Worm (Caenorhabditis elegans) whole organism, midembryonic: ENCODE measurements around the gene srh-247.
"Not testable (repeated sequence)": the region's sequence is repeated elsewhere in the genome, so short reads cannot be mapped to it uniquely, and the experiment has no call there.

ENCODE experiments used
- T22C8.4 ChIP-seq: fragments of 200-800 bp; sonication (Bioruptor generic); IDR thresholded peaks from 2 replicates; pipeline ENCODE4 v1.3.6; 2022; ENCODE audit warnings: missing genetic modification characterization, missing compliant biosample characterization
- cog-1 ChIP-seq: sonication (generic microtip); optimal IDR thresholded peaks from 2 replicates; lab custom pipeline; 2016; ENCODE audit warnings: missing genetic modification characterization, missing compliant biosample characterization
- flt-1 ChIP-seq: fragments of 200-800 bp; sonication (Bioruptor generic); IDR thresholded peaks from 2 replicates; pipeline ENCODE4 v1.3.6; 2022; ENCODE audit warnings: missing genetic modification characterization, missing compliant biosample characterization
- klf-2 ChIP-seq: fragments of 200-800 bp; sonication (Bioruptor generic); conservative IDR thresholded peaks from 2 replicates; pipeline ENCODE4 v1.3.6; 2022; ENCODE audit warnings: missing genetic modification reagents, missing genetic modification characterization, missing compliant biosample characterization
- med-1 ChIP-seq: sonication (generic microtip); optimal IDR thresholded peaks from 2 replicates; lab custom pipeline; 2017; ENCODE audit warnings: missing genetic modification characterization, mild to moderate bottlenecking, missing compliant biosample characterization, antibody characterized with exemption, missing genetic modification reagents; ENCODE audit not compliant: insufficient read depth
- ref-1 ChIP-seq: fragments of 200-800 bp; sonication (Bioruptor generic); conservative IDR thresholded peaks from 2 replicates; pipeline ENCODE4 v1.3.6; 2022; ENCODE audit warnings: missing genetic modification reagents, missing genetic modification characterization, missing compliant biosample characterization
- tab-1 ChIP-seq: fragments of 200-800 bp; sonication (Bioruptor generic); IDR thresholded peaks from 2 replicates; pipeline ENCODE4 v1.3.6; 2022; ENCODE audit warnings: missing genetic modification characterization, missing compliant biosample characterization
- ztf-23 ChIP-seq: fragments of 200-800 bp; sonication (Bioruptor generic); IDR thresholded peaks from 2 replicates; pipeline ENCODE4 v1.3.6; 2022; ENCODE audit warnings: missing genetic modification reagents, missing genetic modification characterization, missing compliant biosample characterization
- ztf-29 ChIP-seq: fragments of 200-800 bp; sonication (Bioruptor generic); IDR thresholded peaks from 2 replicates; pipeline ENCODE4 v1.3.6; 2022; ENCODE audit warnings: missing genetic modification reagents, missing genetic modification characterization, missing compliant biosample characterization

The srh-247 gene

ce11 chrV:2934075-2934474, at the start of gene srh-247:
Gene srh-247 (minus strand): TSS chrV:2934175.
- no peak for TF ChIP-seq tab-1 (GFP tag; lab: Robert Waterston, UW)
- no peak for TF ChIP-seq cog-1 (tag; lab: Kevin White, UChicago)
- TF ChIP-seq ref-1 = no peak
- no peak for TF ChIP-seq ztf-29 (GFP tag; lab: Robert Waterston, UW)
- TF ChIP-seq klf-2 (GFP tag; lab: Robert Waterston, UW) = no peak
- no peak for TF ChIP-seq T22C8.4 (GFP tag; lab: Robert Waterston, UW)
- no peak for TF ChIP-seq med-1 (GFP tag; lab: Kevin White, UChicago)

DNA sequence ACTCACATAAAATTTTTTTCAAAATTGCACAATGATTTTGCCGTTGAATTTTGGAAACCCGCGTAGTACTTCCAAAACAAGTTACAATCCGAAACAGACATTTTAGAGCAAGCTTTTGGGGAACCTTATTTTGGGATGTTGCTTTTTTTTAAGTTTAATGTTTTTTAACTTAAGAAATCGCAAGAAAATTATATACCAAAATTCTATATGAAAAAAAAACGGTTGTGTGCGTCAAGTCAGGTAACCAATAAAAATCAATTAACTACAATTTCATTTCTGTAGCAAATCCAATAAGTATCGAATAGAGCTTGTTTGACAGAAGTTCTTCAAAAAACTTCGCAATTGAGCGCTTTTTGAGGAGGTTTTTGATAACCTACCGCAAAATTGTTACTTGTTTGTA, 49.4 kb upstream of the srh-247 start, which contains the start of gene srw-117:
TSS of gene srw-117 (minus strand) at position 101 of the 400 bp plus-strand sequence.
- no peak for TF ChIP-seq ztf-23
- no peak for TF ChIP-seq cog-1 (tag; lab: Kevin White, UChicago)
- TF ChIP-seq tab-1 (GFP tag; lab: Robert Waterston, UW) = no peak
- TF ChIP-seq ztf-29 (GFP tag; lab: Robert Waterston, UW) = no peak
- no peak for TF ChIP-seq med-1 (GFP tag; lab: Kevin White, UChicago)

DNA sequence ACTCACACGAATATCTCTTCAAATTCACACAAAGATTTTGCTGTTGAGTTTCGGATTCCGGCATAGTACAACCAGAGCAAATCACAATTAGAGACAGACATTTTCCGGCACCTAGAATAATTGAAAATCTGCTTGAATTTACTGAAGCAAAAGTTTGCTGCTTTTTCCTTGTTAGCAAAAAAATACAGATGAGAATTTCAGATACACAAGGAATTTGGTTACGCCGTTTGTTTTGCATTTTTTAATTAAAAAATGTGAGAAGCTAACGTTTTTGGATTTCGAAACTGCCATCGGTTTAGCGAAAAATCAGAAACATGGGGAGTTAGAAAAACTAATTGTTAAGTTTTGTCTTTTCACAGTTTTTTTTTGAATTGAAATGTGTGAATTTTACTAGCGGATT, 46.0 kb upstream of the srh-247 start, which contains the start of gene srw-118:
TSS of gene srw-118 (minus strand) at position 101 of the 400 bp plus-strand sequence.
- TF ChIP-seq T22C8.4 (GFP tag; lab: Robert Waterston, UW) (no peak), tab-1 (GFP tag; lab: Robert Waterston, UW) (no peak), ztf-29 (GFP tag; lab: Robert Waterston, UW) (no peak), klf-2 (GFP tag; lab: Robert Waterston, UW) (no peak), cog-1 (tag; lab: Kevin White, UChicago) (no peak), ref-1 (no peak), flt-1 (GFP tag; lab: Robert Waterston, UW) (no peak)

DNA sequence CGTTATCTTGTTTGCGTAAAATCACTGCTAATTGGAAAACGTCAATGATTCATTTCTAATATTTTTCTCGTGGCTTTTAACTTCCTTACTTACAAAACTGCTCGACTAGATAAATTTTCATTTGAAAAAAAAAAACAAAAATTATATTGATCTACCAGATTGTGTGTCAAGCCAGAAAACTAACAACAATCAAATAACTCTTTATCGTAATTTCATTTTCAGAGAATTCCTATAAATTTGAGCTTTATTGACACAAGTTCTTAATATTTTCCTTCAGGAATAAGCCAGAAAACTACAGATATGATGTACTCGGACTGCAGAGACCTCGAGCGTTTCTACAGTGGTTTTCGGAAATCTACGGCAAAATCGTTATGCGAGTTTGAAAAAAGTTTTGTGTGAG, 42.3 kb upstream of the srh-247 start, which contains the start of gene srw-124:
TSS of gene srw-124 (plus strand) at position 301 of the 400 bp plus-strand sequence.
- TF ChIP-seq flt-1 (GFP tag; lab: Robert Waterston, UW) (no peak), ref-1 (no peak), cog-1 (tag; lab: Kevin White, UChicago) (no peak), tab-1 (GFP tag; lab: Robert Waterston, UW) (no peak), ztf-29 (GFP tag; lab: Robert Waterston, UW) (no peak), ztf-23 (no peak), med-1 (GFP tag; lab: Kevin White, UChicago) (no peak), T22C8.4 (GFP tag; lab: Robert Waterston, UW) (no peak), klf-2 (GFP tag; lab: Robert Waterston, UW) (no peak)

ce11 chrV:2975285-2975684, 41.3 kb upstream of the srh-247 start, which contains the start of gene srw-123:
Gene srw-123 (minus strand): TSS chrV:2975385.
- TF ChIP-seq ztf-29, T22C8.4, tab-1 (GFP tag; lab: Robert Waterston, UW): not testable (repeated sequence)

DNA sequence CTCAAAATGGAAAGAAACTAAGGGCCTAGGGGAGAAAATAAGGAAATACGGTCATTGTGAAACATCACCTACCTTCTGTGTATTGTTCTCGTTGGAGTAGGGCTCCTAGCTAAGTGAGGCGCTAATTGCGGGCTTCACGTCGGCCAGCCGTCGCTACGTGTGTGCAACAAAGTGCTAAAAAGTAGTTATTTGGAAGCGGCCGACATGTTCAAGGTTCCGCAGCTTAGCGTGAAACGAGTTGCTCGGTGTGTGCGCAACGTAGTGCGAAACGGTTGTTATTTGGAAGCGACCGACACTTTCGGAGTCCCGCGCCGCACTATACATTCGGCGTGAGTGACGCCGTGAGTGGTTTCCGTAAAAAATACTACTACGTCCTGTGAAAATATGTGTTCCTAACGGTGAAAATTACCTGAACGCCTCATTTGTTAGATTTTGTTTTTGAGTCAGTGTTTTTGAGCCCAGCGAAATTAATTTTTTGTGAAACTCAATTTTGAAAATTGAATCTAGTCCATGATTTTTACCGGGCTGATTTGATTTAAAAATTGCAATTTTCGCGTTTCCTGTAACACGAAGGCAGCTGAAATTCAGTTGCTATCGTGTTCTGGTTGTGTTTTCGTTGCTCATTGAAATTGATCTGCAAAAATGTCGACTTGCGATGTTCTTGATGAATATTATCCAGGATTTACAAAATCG, 37.5 kb upstream of the srh-247 start, which contains the start of gene srw-129:
TSS of gene srw-129 (plus strand) at position 643 of the 693 bp plus-strand sequence.
- TF ChIP-seq cog-1 (tag; lab: Kevin White, UChicago) (no peak), med-1 (GFP tag; lab: Kevin White, UChicago) (no peak), ref-1 (no peak), ztf-23 (no peak), flt-1 (GFP tag; lab: Robert Waterston, UW) (no peak), ztf-29 (GFP tag; lab: Robert Waterston, UW) (no peak), tab-1 (GFP tag; lab: Robert Waterston, UW) (no peak), T22C8.4 (GFP tag; lab: Robert Waterston, UW) (no peak), klf-2 (GFP tag; lab: Robert Waterston, UW) (no peak)

ce11 chrV:2964786-2965185, 30.8 kb upstream of the srh-247 start, which contains the start of gene srh-88:
Gene srh-88 (minus strand): TSS chrV:2964886.
- TF ChIP-seq tab-1 (GFP tag; lab: Robert Waterston, UW) = no peak
- TF ChIP-seq ztf-29 (GFP tag; lab: Robert Waterston, UW) = no peak
- TF ChIP-seq med-1 (GFP tag; lab: Kevin White, UChicago) = no peak
- no peak for TF ChIP-seq cog-1 (tag; lab: Kevin White, UChicago)
- TF ChIP-seq ref-1 = no peak
- no peak for TF ChIP-seq klf-2 (GFP tag; lab: Robert Waterston, UW)
- no peak for TF ChIP-seq flt-1 (GFP tag; lab: Robert Waterston, UW)
- no peak for TF ChIP-seq T22C8.4 (GFP tag; lab: Robert Waterston, UW)
- TF ChIP-seq ztf-23 = no peak

- no peak for TF ChIP-seq ztf-29 (GFP tag; lab: Robert Waterston, UW)
- no peak for TF ChIP-seq klf-2 (GFP tag; lab: Robert Waterston, UW)
- no peak for TF ChIP-seq tab-1 (GFP tag; lab: Robert Waterston, UW)
- no peak for TF ChIP-seq flt-1 (GFP tag; lab: Robert Waterston, UW)
- TF ChIP-seq ref-1 = no peak
- no peak for TF ChIP-seq cog-1 (tag; lab: Kevin White, UChicago)
- TF ChIP-seq ztf-23 = no peak
- TF ChIP-seq T22C8.4 (GFP tag; lab: Robert Waterston, UW) = no peak
- no peak for TF ChIP-seq med-1 (GFP tag; lab: Kevin White, UChicago)
Measured at ce11 chrV:2962960-2963359, 29.0 kb upstream of the srh-247 start, which contains the start of gene srw-138. Gene srw-138 (minus strand): TSS chrV:2963060.

DNA sequence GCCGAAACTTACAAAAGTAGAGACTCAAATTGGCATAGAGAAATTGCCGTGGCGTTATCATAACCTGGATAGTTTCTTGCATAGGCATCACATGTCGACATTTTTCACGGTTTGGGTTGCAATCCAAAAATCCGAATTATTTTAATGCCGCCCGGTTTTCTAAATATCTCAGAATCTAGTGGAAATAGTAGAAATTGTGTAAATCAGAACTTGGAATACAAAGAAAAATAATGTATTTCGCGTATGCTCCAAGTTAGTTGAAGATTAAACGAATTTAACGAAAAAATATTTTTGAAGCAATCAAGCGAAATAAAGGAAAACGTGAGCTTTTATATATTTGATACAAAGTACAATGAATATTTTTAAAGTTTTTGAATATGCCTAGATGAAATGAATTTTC, 26.9 kb upstream of the srh-247 start, which contains the start of gene srw-144:
TSS of gene srw-144 (minus strand) at position 101 of the 400 bp plus-strand sequence.
- no peak for TF ChIP-seq ztf-23
- no peak for TF ChIP-seq ref-1
- no peak for TF ChIP-seq med-1 (GFP tag; lab: Kevin White, UChicago)
- no peak for TF ChIP-seq flt-1 (GFP tag; lab: Robert Waterston, UW)
- no peak for TF ChIP-seq T22C8.4 (GFP tag; lab: Robert Waterston, UW)
- TF ChIP-seq cog-1 (tag; lab: Kevin White, UChicago) = no peak
- TF ChIP-seq ztf-29 (GFP tag; lab: Robert Waterston, UW) = no peak
- TF ChIP-seq tab-1 (GFP tag; lab: Robert Waterston, UW) = no peak
- no peak for TF ChIP-seq klf-2 (GFP tag; lab: Robert Waterston, UW)
